Fruit fly (Drosophila melanogaster): ENCODE results near the gene RpS27A.

Gene RpS27A

DNA sequence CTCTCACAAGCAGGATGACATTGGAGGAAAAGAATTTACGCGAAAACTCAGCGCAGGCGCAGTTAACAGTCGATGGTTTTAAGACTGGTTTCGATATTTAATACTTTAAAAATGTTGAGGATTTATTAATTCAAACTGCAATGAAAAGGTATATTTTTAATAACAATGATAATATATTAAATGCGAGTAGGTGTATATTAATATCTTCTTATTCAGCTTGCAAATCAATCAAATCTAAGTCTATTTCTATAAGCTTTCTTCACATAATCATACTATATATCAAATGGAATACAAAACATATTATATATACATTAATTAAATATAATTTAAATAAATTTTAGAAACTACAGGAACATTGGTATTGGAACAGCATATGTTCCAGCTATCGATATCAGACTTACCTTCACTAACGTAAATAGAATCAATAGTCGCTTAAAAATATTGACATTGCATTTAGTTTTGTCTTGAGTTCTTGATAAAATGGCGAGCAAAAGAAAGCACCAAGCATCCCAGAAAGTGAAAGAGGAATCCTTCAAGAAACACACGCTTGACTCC is 27.5 kb downstream of the RpS27A start, which contains the start of the genes TBC1D16 and holn1 (continued):
- TF ChIP-seq odd (GFP tag; optimal IDR thresholded peaks at IDR 0.05) = no peak
- peak; percentile 30; the same call in 1 of the 2 replicates for TF ChIP-seq bbx (GFP tag; IDR thresholded peaks at IDR 0.05; ENCODE audit: partially characterized antibody)
- no peak for TF ChIP-seq aop (GFP tag; IDR thresholded peaks at IDR 0.05)
- peak; percentile 90 for TF ChIP-seq pfk (GFP tag; optimal IDR thresholded peaks at IDR 0.05)
- no peak for TF ChIP-seq D (optimal IDR thresholded peaks at IDR 0.05)
- TF ChIP-seq D (GFP tag; optimal IDR thresholded peaks at IDR 0.05) = no peak
- TF ChIP-seq CG10209 (GFP tag; optimal IDR thresholded peaks at IDR 0.05) = no peak
- no peak for TF ChIP-seq hkb (optimal IDR thresholded peaks at IDR 0.05)
- TF ChIP-seq hkb (GFP tag; IDR thresholded peaks at IDR 0.05) = no peak
- TF ChIP-seq hth (optimal IDR thresholded peaks at IDR 0.05) = no peak
- TF ChIP-seq Xrp1 (GFP tag; IDR thresholded peaks at IDR 0.05) = 0 out of 2 replicates have a peak, but pooled peaks have one; percentile 25
- TF ChIP-seq YL-1 (GFP tag; optimal IDR thresholded peaks at IDR 0.05) = no peak
- TF ChIP-seq crol (GFP tag; IDR thresholded peaks at IDR 0.05) = no peak
- TF ChIP-seq CG10274 (GFP tag; optimal IDR thresholded peaks at IDR 0.05) = no peak
- TF ChIP-seq onecut (GFP tag; IDR thresholded peaks at IDR 0.05) = peak; percentile 73
- TF ChIP-seq trem (tag; optimal IDR thresholded peaks at IDR 0.05) = peak; percentile 35
- no peak for TF ChIP-seq Oaz (GFP tag; IDR thresholded peaks at IDR 0.05)
- TF ChIP-seq CG11696 (GFP tag; IDR thresholded peaks at IDR 0.05) = no peak
- peak; percentile 41 for TF ChIP-seq CG13296 (GFP tag; optimal IDR thresholded peaks at IDR 0.05)
- TF ChIP-seq bowl (GFP tag; IDR thresholded peaks at IDR 0.05) = no peak
- TF ChIP-seq caup (GFP tag; optimal IDR thresholded peaks at IDR 0.05; ENCODE audit: severe bottlenecking) = no peak
- TF ChIP-seq Sox100B (GFP tag; optimal IDR thresholded peaks at IDR 0.05) = peak; percentile 31
- TF ChIP-seq CG6683 (GFP tag; optimal IDR thresholded peaks at IDR 0.05) = no peak
- no peak for TF ChIP-seq Hmx (GFP tag; optimal IDR thresholded peaks at IDR 0.05)
- TF ChIP-seq CG12659 (GFP tag; optimal IDR thresholded peaks at IDR 0.05) = peak; percentile 37
- TF ChIP-seq CG34224 (GFP tag; IDR thresholded peaks at IDR 0.05; ENCODE audit: partially characterized antibody) = peak; percentile 45; the same call in 2 of the 3 replicates
- TF ChIP-seq twi (tag; optimal IDR thresholded peaks at IDR 0.05) = no peak
- no peak for TF ChIP-seq lov (optimal IDR thresholded peaks at IDR 0.05)
- TF ChIP-seq lov (GFP tag; IDR thresholded peaks at IDR 0.05) = no peak
- TF ChIP-seq CG15011 (GFP tag; optimal IDR thresholded peaks at IDR 0.05) = no peak
- TF ChIP-seq CG8944 (GFP tag; optimal IDR thresholded peaks at IDR 0.05) = no peak
- no peak for TF ChIP-seq sc (optimal IDR thresholded peaks at IDR 0.05)
- no peak for TF ChIP-seq sc (GFP tag; optimal IDR thresholded peaks at IDR 0.05)
- TF ChIP-seq CG13287 (GFP tag; IDR thresholded peaks at IDR 0.05; ENCODE audit: partially characterized antibody) = peak; percentile 78
- peak; percentile 54 for TF ChIP-seq Dref (GFP tag; IDR thresholded peaks at IDR 0.05)
- TF ChIP-seq tin (GFP tag; optimal IDR thresholded peaks at IDR 0.05) = no peak
- no peak for TF ChIP-seq mld (GFP tag; IDR thresholded peaks at IDR 0.05; ENCODE audit: partially characterized antibody)
- TF ChIP-seq Trl (optimal IDR thresholded peaks at IDR 0.05) = no peak
- TF ChIP-seq Trl (GFP tag; optimal IDR thresholded peaks at IDR 0.05) = no peak
- TF ChIP-seq row (GFP tag; IDR thresholded peaks at IDR 0.05) = peak; percentile 55; the same call in 1 of the 3 replicates
- TF ChIP-seq Blimp-1 (GFP tag; optimal IDR thresholded peaks at IDR 0.05) = no peak
- TF ChIP-seq CG18476 (GFP tag; optimal IDR thresholded peaks at IDR 0.05) = no peak
- TF ChIP-seq CG14710 (tag; optimal IDR thresholded peaks at IDR 0.05) = peak; percentile 37
- TF ChIP-seq Vsx1 (GFP tag; optimal IDR thresholded peaks at IDR 0.05) = no peak
- TF ChIP-seq CG15269 (tag; optimal IDR thresholded peaks at IDR 0.05) = no peak
- no peak for TF ChIP-seq CG18619 (GFP tag; optimal IDR thresholded peaks at IDR 0.05)
- no peak for TF ChIP-seq prd (optimal IDR thresholded peaks at IDR 0.05)
- TF ChIP-seq prd (GFP tag; IDR thresholded peaks at IDR 0.05) = no peak
- no peak for TF ChIP-seq jigr1 (GFP tag; IDR thresholded peaks at IDR 0.05)
- TF ChIP-seq nmo (GFP tag; optimal IDR thresholded peaks at IDR 0.05) = peak; percentile 15
- no peak for TF ChIP-seq Ets65A (GFP tag)
- peak; percentile 1 for TF ChIP-seq zen (tag; optimal IDR thresholded peaks at IDR 0.05)
